Worm (Caenorhabditis elegans) whole organism, L1 larva: ENCODE results near the gene pap-3.
A peak's percentile ranks its signal among the peaks of the same experiment; 100 is the strongest.

Source experiments
- C04F5.9 ChIP-seq: sonication (generic microtip); optimal IDR thresholded peaks from 2 replicates; lab custom pipeline; 2016; ENCODE audit warnings: missing genetic modification characterization, missing compliant biosample characterization
- C34B4.2 ChIP-seq: sonication (generic microtip); optimal IDR thresholded peaks from 2 replicates; lab custom pipeline; 2017; ENCODE audit warnings: mild to moderate bottlenecking, missing genetic modification characterization, missing compliant biosample characterization
- F16B12.6 ChIP-seq: fragments of 150-350 bp; optimal IDR thresholded peaks from 2 replicates; lab custom pipeline; 2014; ENCODE audit warnings: missing biosample characterization, missing genetic modification characterization
- Y116A8C.19 ChIP-seq: sonication (generic microtip); optimal IDR thresholded peaks from 2 replicates; lab custom pipeline; 2016; ENCODE audit warnings: missing compliant biosample characterization, missing genetic modification characterization, borderline replicate concordance
- aha-1 ChIP-seq: fragments of 150-350 bp; optimal IDR thresholded peaks from 2 replicates; lab custom pipeline; 2014; ENCODE audit warnings: missing biosample characterization, missing genetic modification characterization
- ceh-8 ChIP-seq: fragments of 200-800 bp; sonication (Bioruptor generic); optimal IDR thresholded peaks from 2 replicates; lab custom pipeline; 2018; ENCODE audit warnings: mild to moderate bottlenecking, missing genetic modification characterization, moderate library complexity, missing compliant biosample characterization
- ceh-82 ChIP-seq, 3 experiments: fragments of 150-350 bp in 1 of 3; sonication (generic microtip) in 2 of 3; optimal IDR thresholded peaks; 2 replicates each; lab custom pipeline; 2014 to 2017; ENCODE audit warnings: missing biosample characterization in 3 of 3, missing genetic modification characterization in 3 of 3
- ceh-90 ChIP-seq: sonication (generic microtip); optimal IDR thresholded peaks from 2 replicates; lab custom pipeline; 2016; ENCODE audit warnings: missing genetic modification characterization, missing compliant biosample characterization
- dpl-1 ChIP-seq, 3 experiments: fragments of 150-350 bp in 2 of 3; sonication (generic microtip) in 1 of 3; optimal IDR thresholded peaks; 2 replicates each; lab custom pipeline; 2014 to 2017; ENCODE audit warnings: missing biosample characterization in 3 of 3, missing genetic modification characterization in 3 of 3, missing genetic modification reagents in 3 of 3
- dsc-1 ChIP-seq: sonication (generic microtip); optimal IDR thresholded peaks from 2 replicates; lab custom pipeline; 2016; ENCODE audit warnings: mild to moderate bottlenecking, missing genetic modification characterization, missing compliant biosample characterization
- efl-1 ChIP-seq, 4 experiments: fragments of 150-350 bp; optimal IDR thresholded peaks in 3 of 4; peaks in 1 of 4; 1 replicate in 1 of 4; 2 replicates in 3 of 4; lab custom pipeline; 2014; ENCODE audit warnings: missing biosample characterization in 2 of 4, missing genetic modification characterization in 2 of 4, missing genetic modification reagents in 2 of 4
- efl-3 ChIP-seq: fragments of 200-800 bp; sonication (Bioruptor generic); optimal IDR thresholded peaks from 2 replicates; lab custom pipeline; 2018; ENCODE audit warnings: mild to moderate bottlenecking, missing genetic modification characterization, missing compliant biosample characterization
- egl-27 ChIP-seq, 2 experiments: fragments of 150-350 bp in 1 of 2; sonication (generic microtip); optimal IDR thresholded peaks; 3 replicates each; lab custom pipeline; 2017 to 2018; ENCODE audit warnings: missing biosample characterization in 2 of 2, missing genetic modification characterization in 2 of 2, missing genetic modification reagents in 2 of 2
- elt-3 ChIP-seq, 6 experiments: fragments of 150-350 bp in 1 of 6; sonication (generic microtip); optimal IDR thresholded peaks; 2 replicates each; lab custom pipeline; 2017 to 2018; ENCODE audit warnings: missing biosample characterization in 6 of 6, missing genetic modification characterization in 6 of 6, inconsistent platforms in 1 of 6
- ets-5 ChIP-seq: fragments of 200-800 bp; sonication (Bioruptor generic); IDR thresholded peaks from 2 replicates; pipeline ENCODE4 v1.3.6; 2022; ENCODE audit warnings: missing genetic modification characterization, missing compliant biosample characterization
- fkh-10 ChIP-seq: sonication (generic microtip); optimal IDR thresholded peaks from 2 replicates; lab custom pipeline; 2017; ENCODE audit warnings: missing biosample characterization, missing genetic modification reagents, missing genetic modification characterization
- fkh-4 ChIP-seq: sonication (generic microtip); optimal IDR thresholded peaks from 2 replicates; lab custom pipeline; 2016; ENCODE audit warnings: missing compliant biosample characterization, missing genetic modification characterization, borderline replicate concordance
- grh-1 ChIP-seq: fragments of 200-800 bp; sonication (Bioruptor generic); IDR thresholded peaks from 2 replicates; pipeline ENCODE4 v1.3.6; 2022; ENCODE audit warnings: missing genetic modification reagents, missing genetic modification characterization, missing compliant biosample characterization
- hlh-17 ChIP-seq: fragments of 200-800 bp; sonication (Bioruptor generic); optimal IDR thresholded peaks from 2 replicates; lab custom pipeline; 2018; ENCODE audit warnings: missing genetic modification characterization, mild to moderate bottlenecking, missing compliant biosample characterization, moderate library complexity, borderline replicate concordance
- isw-1 ChIP-seq: fragments of 200-800 bp; sonication (Bioruptor generic); IDR thresholded peaks from 2 replicates; pipeline ENCODE4 v1.3.6; 2022; ENCODE audit warnings: missing genetic modification characterization, missing compliant biosample characterization
- lin-13 ChIP-seq: fragments of 150-350 bp; optimal IDR thresholded peaks from 2 replicates; lab custom pipeline; 2014; ENCODE audit warnings: missing biosample characterization, missing genetic modification reagents, missing genetic modification characterization
- lin-14 ChIP-seq: fragments of 200-800 bp; sonication (Bioruptor generic); optimal IDR thresholded peaks from 2 replicates; lab custom pipeline; 2018; ENCODE audit warnings: mild to moderate bottlenecking, missing genetic modification characterization, moderate library complexity, missing compliant biosample characterization
- lin-39 ChIP-seq: fragments of 150-350 bp; optimal IDR thresholded peaks from 2 replicates; lab custom pipeline; 2014; ENCODE audit warnings: missing biosample characterization, missing genetic modification reagents, missing genetic modification characterization
- mab-9 ChIP-seq: fragments of 200-800 bp; sonication (Bioruptor generic); IDR thresholded peaks from 2 replicates; pipeline ENCODE4 v1.3.6; 2022; ENCODE audit warnings: missing genetic modification reagents, missing genetic modification characterization, missing compliant biosample characterization
- mdl-1 ChIP-seq, 2 experiments: fragments of 150-350 bp; optimal IDR thresholded peaks; 2 replicates each; lab custom pipeline; 2014 to 2017; ENCODE audit warnings: missing biosample characterization in 2 of 2, missing genetic modification characterization in 2 of 2, inconsistent platforms in 1 of 2
- mef-2 ChIP-seq: fragments of 150-350 bp; optimal IDR thresholded peaks from 2 replicates; lab custom pipeline; 2014; ENCODE audit warnings: missing biosample characterization, missing genetic modification characterization
- mep-1 ChIP-seq: fragments of 150-350 bp; optimal IDR thresholded peaks from 2 replicates; lab custom pipeline; 2014; ENCODE audit warnings: missing biosample characterization, missing genetic modification characterization
- nhr-12 ChIP-seq: sonication (generic microtip); optimal IDR thresholded peaks from 2 replicates; lab custom pipeline; 2017; ENCODE audit warnings: missing biosample characterization, missing genetic modification characterization
- nhr-19 ChIP-seq: fragments of 200-800 bp; sonication (Bioruptor generic); conservative IDR thresholded peaks from 2 replicates; pipeline ENCODE4 v1.3.6; 2022; ENCODE audit warnings: missing genetic modification characterization, missing compliant biosample characterization
- nhr-237 ChIP-seq: fragments of 150-350 bp; optimal IDR thresholded peaks from 2 replicates; lab custom pipeline; 2014; ENCODE audit warnings: missing biosample characterization, missing genetic modification characterization
- nhr-28 ChIP-seq: fragments of 150-350 bp; optimal IDR thresholded peaks from 2 replicates; lab custom pipeline; 2014; ENCODE audit warnings: missing biosample characterization, missing genetic modification characterization
- nhr-47 ChIP-seq: sonication (generic microtip); optimal IDR thresholded peaks from 2 replicates; lab custom pipeline; 2016; ENCODE audit warnings: mild to moderate bottlenecking, missing genetic modification characterization, moderate library complexity, missing compliant biosample characterization
- nhr-71 ChIP-seq: sonication (generic microtip); optimal IDR thresholded peaks from 2 replicates; lab custom pipeline; 2016; ENCODE audit warnings: mild to moderate bottlenecking, missing genetic modification characterization, moderate library complexity, missing compliant biosample characterization
- nhr-85 ChIP-seq: sonication (generic microtip); peaks from one replicate; lab custom pipeline; 2016; ENCODE audit warnings: missing genetic modification characterization, inconsistent platforms, missing compliant biosample characterization
- nhr-90 ChIP-seq: sonication (generic microtip); optimal IDR thresholded peaks from 2 replicates; lab custom pipeline; 2016; ENCODE audit warnings: mild to moderate bottlenecking, missing genetic modification characterization, missing compliant biosample characterization; ENCODE audit not compliant: poor library complexity
- pax-3 ChIP-seq: fragments of 200-800 bp; sonication (Bioruptor generic); optimal IDR thresholded peaks from 2 replicates; lab custom pipeline; 2018; ENCODE audit warnings: mild to moderate bottlenecking, missing genetic modification characterization, moderate library complexity, missing compliant biosample characterization
- pqm-1 ChIP-seq: sonication (generic microtip); optimal IDR thresholded peaks from 3 replicates; lab custom pipeline; 2017; ENCODE audit warnings: missing biosample characterization, missing genetic modification characterization
- skn-1 ChIP-seq: fragments of 150-350 bp; optimal IDR thresholded peaks from 2 replicates; lab custom pipeline; 2014; ENCODE audit warnings: missing biosample characterization, missing genetic modification characterization
- snpc-4 ChIP-seq: fragments of 150-350 bp; optimal IDR thresholded peaks from 2 replicates; lab custom pipeline; 2014; ENCODE audit warnings: missing biosample characterization, missing genetic modification characterization
- snu-23 ChIP-seq: sonication (generic microtip); optimal IDR thresholded peaks from 2 replicates; lab custom pipeline; 2016; ENCODE audit warnings: missing genetic modification characterization, missing compliant biosample characterization
- sox-4 ChIP-seq: sonication (generic microtip); optimal IDR thresholded peaks from 2 replicates; lab custom pipeline; 2016; ENCODE audit warnings: missing genetic modification characterization, missing compliant biosample characterization
- sptf-1 ChIP-seq: fragments of 150-350 bp; optimal IDR thresholded peaks from 2 replicates; lab custom pipeline; 2014; ENCODE audit warnings: missing biosample characterization, missing genetic modification characterization
- sup-37 ChIP-seq: fragments of 200-800 bp; sonication (Bioruptor generic); optimal IDR thresholded peaks from 2 replicates; lab custom pipeline; 2018; ENCODE audit warnings: mild to moderate bottlenecking, missing genetic modification characterization, missing compliant biosample characterization
- swsn-7 ChIP-seq: sonication (generic microtip); optimal IDR thresholded peaks from 2 replicates; lab custom pipeline; 2016; ENCODE audit warnings: missing genetic modification characterization, missing compliant biosample characterization
- tbx-2 ChIP-seq: sonication (generic microtip); optimal IDR thresholded peaks from 2 replicates; lab custom pipeline; 2016; ENCODE audit warnings: missing genetic modification characterization, missing compliant biosample characterization
- unc-30 ChIP-seq: sonication (generic microtip); optimal IDR thresholded peaks from 2 replicates; lab custom pipeline; 2017; ENCODE audit warnings: missing biosample characterization, missing genetic modification characterization
- unc-86 ChIP-seq: sonication (generic microtip); optimal IDR thresholded peaks from 2 replicates; lab custom pipeline; 2016; ENCODE audit warnings: missing genetic modification characterization, missing compliant biosample characterization
- unc-98 ChIP-seq: fragments of 200-800 bp; sonication (Bioruptor generic); IDR thresholded peaks from 2 replicates; pipeline ENCODE4 v1.3.6; 2022; ENCODE audit warnings: missing genetic modification characterization, missing compliant biosample characterization
- zag-1 ChIP-seq: fragments of 150-350 bp; optimal IDR thresholded peaks from 2 replicates; lab custom pipeline; 2014; ENCODE audit warnings: missing biosample characterization, missing genetic modification characterization
- zip-4 ChIP-seq: fragments of 200-800 bp; sonication (Bioruptor generic); optimal IDR thresholded peaks from 2 replicates; lab custom pipeline; 2018; ENCODE audit warnings: mild to moderate bottlenecking, missing genetic modification characterization, moderate library complexity, missing compliant biosample characterization
- ztf-4 ChIP-seq: fragments of 150-350 bp; optimal IDR thresholded peaks from 2 replicates; lab custom pipeline; 2014; ENCODE audit warnings: missing biosample characterization, missing genetic modification characterization

pap-3 gene

ce11 chrII:11836554-11837218 lies 20.3 kb upstream of the pap-3 start (continued):
- no peak for TF ChIP-seq nhr-28 (tag; lab: Kevin White, UChicago)
- TF ChIP-seq mdl-1 (tag; optimal IDR thresholded peaks at IDR 0.05; lab: Kevin White, UChicago), result peak in 1 of 2 experiments; percentile 27
- no peak for TF ChIP-seq ets-5 (GFP tag; lab: Robert Waterston, UW)
- no peak for TF ChIP-seq ceh-90 (tag; lab: Kevin White, UChicago)
- TF ChIP-seq lin-14 (GFP tag; lab: Kevin White, UChicago), result peak; percentile 83
- no peak for TF ChIP-seq F16B12.6 (tag; lab: Kevin White, UChicago)
- TF ChIP-seq dpl-1 (GFP tag; optimal IDR thresholded peaks at IDR 0.05; lab: Kevin White, UChicago), result no peak
- no peak for TF ChIP-seq pqm-1 (tag; lab: Kevin White, UChicago)
- no peak for TF ChIP-seq pax-3 (tag; lab: Kevin White, UChicago)
- TF ChIP-seq nhr-71 (tag; lab: Kevin White, UChicago), result peak; percentile 73
- TF ChIP-seq sup-37 (GFP tag; lab: Kevin White, UChicago), result no peak
- TF ChIP-seq fkh-10, result no peak
- TF ChIP-seq snpc-4 (tag; lab: Kevin White, UChicago), result no peak
- TF ChIP-seq isw-1, result no peak
- TF ChIP-seq efl-1 (optimal IDR thresholded peaks at IDR 0.05; lab: Kevin White, UChicago), result no peak
- TF ChIP-seq efl-1 (GFP tag; optimal IDR thresholded peaks at IDR 0.05 in 1 of 2; lab: Kevin White, UChicago), result peak in 1 of 2 experiments; percentile 76
- peak; percentile 26; the same call in 1 of the 2 replicates for TF ChIP-seq grh-1 (GFP tag; lab: Robert Waterston, UW)
- no peak for TF ChIP-seq ztf-4 (tag; lab: Kevin White, UChicago)
- TF ChIP-seq nhr-90 (tag; lab: Kevin White, UChicago), result peak; percentile 40
- no peak for TF ChIP-seq swsn-7 (tag; lab: Kevin White, UChicago)
- peak; percentile 62 for TF ChIP-seq nhr-19 (GFP tag; lab: Robert Waterston, UW)
- peak; percentile 19 for TF ChIP-seq mef-2 (tag; lab: Kevin White, UChicago)
- TF ChIP-seq nhr-12 (tag; lab: Kevin White, UChicago), result no peak
- TF ChIP-seq C04F5.9 (tag; lab: Kevin White, UChicago), result no peak
- TF ChIP-seq lin-39 (tag; lab: Kevin White, UChicago), result no peak
- peak in 5 of 6 experiments; percentile 27 to 90 (median 68) for TF ChIP-seq elt-3 (tag; optimal IDR thresholded peaks at IDR 0.05; lab: Kevin White, UChicago)
- TF ChIP-seq ceh-8 (GFP tag; lab: Kevin White, UChicago), result no peak
- TF ChIP-seq hlh-17 (GFP tag; lab: Kevin White, UChicago), result no peak
- TF ChIP-seq aha-1 (tag; lab: Kevin White, UChicago), result no peak
- no peak for TF ChIP-seq Y116A8C.19 (tag; lab: Kevin White, UChicago)
- TF ChIP-seq C34B4.2 (tag; lab: Kevin White, UChicago), result no peak
- TF ChIP-seq nhr-237, result no peak
- TF ChIP-seq tbx-2 (tag; lab: Kevin White, UChicago), result peak; percentile 52
- no peak for TF ChIP-seq dsc-1 (tag; lab: Kevin White, UChicago)
- TF ChIP-seq unc-30 (tag; lab: Kevin White, UChicago), result no peak
- TF ChIP-seq zag-1 (tag; lab: Kevin White, UChicago), result no peak
- TF ChIP-seq lin-13 (GFP tag; lab: Kevin White, UChicago), result no peak
- TF ChIP-seq efl-3 (GFP tag; lab: Kevin White, UChicago), result no peak
- TF ChIP-seq sptf-1 (tag; lab: Kevin White, UChicago), result no peak
- no peak for TF ChIP-seq unc-98 (GFP tag; lab: Robert Waterston, UW)
- no peak for TF ChIP-seq egl-27 (tag; optimal IDR thresholded peaks at IDR 0.05; lab: Kevin White, UChicago)
- peak; percentile 49 for TF ChIP-seq snu-23 (GFP tag; lab: Kevin White, UChicago)
- peak; percentile 98 for TF ChIP-seq nhr-85
- no peak for TF ChIP-seq mab-9
- TF ChIP-seq zip-4 (GFP tag; lab: Kevin White, UChicago), result no peak
- no peak for TF ChIP-seq skn-1 (tag; lab: Kevin White, UChicago)
- TF ChIP-seq mep-1 (tag; lab: Kevin White, UChicago), result no peak
- TF ChIP-seq sox-4, result no peak
- no peak for TF ChIP-seq nhr-47
- no peak for TF ChIP-seq ceh-82 (tag; optimal IDR thresholded peaks at IDR 0.05; lab: Kevin White, UChicago)
- TF ChIP-seq unc-86, result no peak
- no peak for TF ChIP-seq fkh-4 (tag; lab: Kevin White, UChicago)
